Worm (Caenorhabditis elegans) whole organism, L1 larva: ENCODE data around the gene hpo-26.

Source experiments
- C04F5.9 ChIP-seq: sonication (generic microtip); optimal IDR thresholded peaks from 2 replicates; lab custom pipeline; 2016; ENCODE audit warnings: missing genetic modification characterization, missing compliant biosample characterization
- C34B4.2 ChIP-seq: sonication (generic microtip); optimal IDR thresholded peaks from 2 replicates; lab custom pipeline; 2017; ENCODE audit warnings: mild to moderate bottlenecking, missing genetic modification characterization, missing compliant biosample characterization
- Y116A8C.19 ChIP-seq: sonication (generic microtip); optimal IDR thresholded peaks from 2 replicates; lab custom pipeline; 2016; ENCODE audit warnings: missing compliant biosample characterization, missing genetic modification characterization, borderline replicate concordance
- alr-1 ChIP-seq: fragments of 200-800 bp; sonication (Bioruptor generic); optimal IDR thresholded peaks from 2 replicates; lab custom pipeline; 2018; ENCODE audit warnings: borderline replicate concordance, mild to moderate bottlenecking, missing genetic modification characterization, missing compliant biosample characterization
- ceh-63 ChIP-seq: fragments of 200-800 bp; sonication (Bioruptor generic); optimal IDR thresholded peaks from 2 replicates; lab custom pipeline; 2018; ENCODE audit warnings: mild to moderate bottlenecking, missing genetic modification characterization, missing compliant biosample characterization
- ceh-8 ChIP-seq: fragments of 200-800 bp; sonication (Bioruptor generic); optimal IDR thresholded peaks from 2 replicates; lab custom pipeline; 2018; ENCODE audit warnings: mild to moderate bottlenecking, missing genetic modification characterization, moderate library complexity, missing compliant biosample characterization
- ceh-82 ChIP-seq, 3 experiments: fragments of 150-350 bp in 1 of 3; sonication (generic microtip) in 2 of 3; optimal IDR thresholded peaks; 2 replicates each; lab custom pipeline; 2014 to 2017; ENCODE audit warnings: missing biosample characterization in 3 of 3, missing genetic modification characterization in 3 of 3
- ceh-88 ChIP-seq: fragments of 200-800 bp; sonication (Bioruptor generic); IDR thresholded peaks from 2 replicates; pipeline ENCODE4 v1.3.6; 2022; ENCODE audit warnings: missing genetic modification characterization, missing compliant biosample characterization
- ceh-90 ChIP-seq: sonication (generic microtip); optimal IDR thresholded peaks from 2 replicates; lab custom pipeline; 2016; ENCODE audit warnings: missing genetic modification characterization, missing compliant biosample characterization
- ces-1 ChIP-seq: fragments of 150-350 bp; optimal IDR thresholded peaks from 2 replicates; lab custom pipeline; 2014; ENCODE audit warnings: missing biosample characterization, missing genetic modification reagents, missing genetic modification characterization
- dpl-1 ChIP-seq, 3 experiments: fragments of 150-350 bp in 2 of 3; sonication (generic microtip) in 1 of 3; optimal IDR thresholded peaks; 2 replicates each; lab custom pipeline; 2014 to 2017; ENCODE audit warnings: missing biosample characterization in 3 of 3, missing genetic modification characterization in 3 of 3, missing genetic modification reagents in 3 of 3
- dsc-1 ChIP-seq: sonication (generic microtip); optimal IDR thresholded peaks from 2 replicates; lab custom pipeline; 2016; ENCODE audit warnings: mild to moderate bottlenecking, missing genetic modification characterization, missing compliant biosample characterization
- efl-1 ChIP-seq, 4 experiments: fragments of 150-350 bp; optimal IDR thresholded peaks in 3 of 4; peaks in 1 of 4; 1 replicate in 1 of 4; 2 replicates in 3 of 4; lab custom pipeline; 2014; ENCODE audit warnings: missing biosample characterization in 2 of 4, missing genetic modification characterization in 2 of 4, missing genetic modification reagents in 2 of 4
- efl-3 ChIP-seq: fragments of 200-800 bp; sonication (Bioruptor generic); optimal IDR thresholded peaks from 2 replicates; lab custom pipeline; 2018; ENCODE audit warnings: mild to moderate bottlenecking, missing genetic modification characterization, missing compliant biosample characterization
- egl-13 ChIP-seq: sonication (generic microtip); optimal IDR thresholded peaks from 2 replicates; lab custom pipeline; 2016; ENCODE audit warnings: missing genotype, missing genetic modification reagents, missing genetic modification characterization, missing compliant biosample characterization
- egl-27 ChIP-seq, 2 experiments: fragments of 150-350 bp in 1 of 2; sonication (generic microtip); optimal IDR thresholded peaks; 3 replicates each; lab custom pipeline; 2017 to 2018; ENCODE audit warnings: missing biosample characterization in 2 of 2, missing genetic modification characterization in 2 of 2, missing genetic modification reagents in 2 of 2
- elt-3 ChIP-seq, 6 experiments: fragments of 150-350 bp in 1 of 6; sonication (generic microtip); optimal IDR thresholded peaks; 2 replicates each; lab custom pipeline; 2017 to 2018; ENCODE audit warnings: missing biosample characterization in 6 of 6, missing genetic modification characterization in 6 of 6, inconsistent platforms in 1 of 6
- ets-5 ChIP-seq: fragments of 200-800 bp; sonication (Bioruptor generic); IDR thresholded peaks from 2 replicates; pipeline ENCODE4 v1.3.6; 2022; ENCODE audit warnings: missing genetic modification characterization, missing compliant biosample characterization
- grh-1 ChIP-seq: fragments of 200-800 bp; sonication (Bioruptor generic); IDR thresholded peaks from 2 replicates; pipeline ENCODE4 v1.3.6; 2022; ENCODE audit warnings: missing genetic modification reagents, missing genetic modification characterization, missing compliant biosample characterization
- hlh-17 ChIP-seq: fragments of 200-800 bp; sonication (Bioruptor generic); optimal IDR thresholded peaks from 2 replicates; lab custom pipeline; 2018; ENCODE audit warnings: missing genetic modification characterization, mild to moderate bottlenecking, missing compliant biosample characterization, moderate library complexity, borderline replicate concordance
- hpl-2 ChIP-seq: fragments of 150-350 bp; optimal IDR thresholded peaks from 2 replicates; lab custom pipeline; 2014; ENCODE audit warnings: missing biosample characterization, missing genetic modification reagents, missing genetic modification characterization
- irx-1 ChIP-seq: sonication (generic microtip); optimal IDR thresholded peaks from 2 replicates; lab custom pipeline; 2016; ENCODE audit warnings: missing genetic modification characterization, missing compliant biosample characterization
- isw-1 ChIP-seq: fragments of 200-800 bp; sonication (Bioruptor generic); IDR thresholded peaks from 2 replicates; pipeline ENCODE4 v1.3.6; 2022; ENCODE audit warnings: missing genetic modification characterization, missing compliant biosample characterization
- lin-14 ChIP-seq: fragments of 200-800 bp; sonication (Bioruptor generic); optimal IDR thresholded peaks from 2 replicates; lab custom pipeline; 2018; ENCODE audit warnings: mild to moderate bottlenecking, missing genetic modification characterization, moderate library complexity, missing compliant biosample characterization
- lin-15B ChIP-seq: fragments of 150-350 bp; sonication (generic microtip); optimal IDR thresholded peaks from 3 replicates; lab custom pipeline; 2014; ENCODE audit warnings: missing biosample characterization, missing genetic modification characterization
- lir-3 ChIP-seq: sonication (generic microtip); optimal IDR thresholded peaks from 2 replicates; lab custom pipeline; 2016; ENCODE audit warnings: mild to moderate bottlenecking, missing genetic modification characterization, moderate library complexity, missing compliant biosample characterization; ENCODE audit not compliant: poor library complexity
- lsy-2 ChIP-seq, 2 experiments: fragments of 150-350 bp; optimal IDR thresholded peaks; 2 replicates each; lab custom pipeline; 2014; ENCODE audit warnings: missing biosample characterization in 2 of 2, missing genetic modification characterization in 2 of 2
- mab-9 ChIP-seq: fragments of 200-800 bp; sonication (Bioruptor generic); IDR thresholded peaks from 2 replicates; pipeline ENCODE4 v1.3.6; 2022; ENCODE audit warnings: missing genetic modification reagents, missing genetic modification characterization, missing compliant biosample characterization
- mep-1 ChIP-seq: fragments of 150-350 bp; optimal IDR thresholded peaks from 2 replicates; lab custom pipeline; 2014; ENCODE audit warnings: missing biosample characterization, missing genetic modification characterization
- nhr-11 ChIP-seq: fragments of 150-350 bp; optimal IDR thresholded peaks from 2 replicates; lab custom pipeline; 2014; ENCODE audit warnings: missing biosample characterization, missing genetic modification characterization
- nhr-12 ChIP-seq: sonication (generic microtip); optimal IDR thresholded peaks from 2 replicates; lab custom pipeline; 2017; ENCODE audit warnings: missing biosample characterization, missing genetic modification characterization
- nhr-20 ChIP-seq: sonication (generic microtip); optimal IDR thresholded peaks from 2 replicates; lab custom pipeline; 2016; ENCODE audit warnings: mild to moderate bottlenecking, missing genetic modification characterization, missing compliant biosample characterization
- nhr-28 ChIP-seq: fragments of 150-350 bp; optimal IDR thresholded peaks from 2 replicates; lab custom pipeline; 2014; ENCODE audit warnings: missing biosample characterization, missing genetic modification characterization
- nhr-71 ChIP-seq: sonication (generic microtip); optimal IDR thresholded peaks from 2 replicates; lab custom pipeline; 2016; ENCODE audit warnings: mild to moderate bottlenecking, missing genetic modification characterization, moderate library complexity, missing compliant biosample characterization
- nhr-76 ChIP-seq: sonication (generic microtip); optimal IDR thresholded peaks from 2 replicates; lab custom pipeline; 2017; ENCODE audit warnings: missing biosample characterization, missing genetic modification characterization
- nhr-77 ChIP-seq: fragments of 150-350 bp; optimal IDR thresholded peaks from 2 replicates; lab custom pipeline; 2014; ENCODE audit warnings: missing biosample characterization, missing genetic modification characterization
- nhr-90 ChIP-seq: sonication (generic microtip); optimal IDR thresholded peaks from 2 replicates; lab custom pipeline; 2016; ENCODE audit warnings: mild to moderate bottlenecking, missing genetic modification characterization, missing compliant biosample characterization; ENCODE audit not compliant: poor library complexity
- rnt-1 ChIP-seq: sonication (generic microtip); optimal IDR thresholded peaks from 2 replicates; lab custom pipeline; 2016; ENCODE audit warnings: mild to moderate bottlenecking, missing genetic modification characterization, moderate library complexity, missing compliant biosample characterization
- skn-1 ChIP-seq: fragments of 150-350 bp; optimal IDR thresholded peaks from 2 replicates; lab custom pipeline; 2014; ENCODE audit warnings: missing biosample characterization, missing genetic modification characterization
- snu-23 ChIP-seq: sonication (generic microtip); optimal IDR thresholded peaks from 2 replicates; lab custom pipeline; 2016; ENCODE audit warnings: missing genetic modification characterization, missing compliant biosample characterization
- sptf-1 ChIP-seq: fragments of 150-350 bp; optimal IDR thresholded peaks from 2 replicates; lab custom pipeline; 2014; ENCODE audit warnings: missing biosample characterization, missing genetic modification characterization
- sup-37 ChIP-seq: fragments of 200-800 bp; sonication (Bioruptor generic); optimal IDR thresholded peaks from 2 replicates; lab custom pipeline; 2018; ENCODE audit warnings: mild to moderate bottlenecking, missing genetic modification characterization, missing compliant biosample characterization
- swsn-7 ChIP-seq: sonication (generic microtip); optimal IDR thresholded peaks from 2 replicates; lab custom pipeline; 2016; ENCODE audit warnings: missing genetic modification characterization, missing compliant biosample characterization
- tbx-2 ChIP-seq: sonication (generic microtip); optimal IDR thresholded peaks from 2 replicates; lab custom pipeline; 2016; ENCODE audit warnings: missing genetic modification characterization, missing compliant biosample characterization
- unc-30 ChIP-seq: sonication (generic microtip); optimal IDR thresholded peaks from 2 replicates; lab custom pipeline; 2017; ENCODE audit warnings: missing biosample characterization, missing genetic modification characterization
- zag-1 ChIP-seq: fragments of 150-350 bp; optimal IDR thresholded peaks from 2 replicates; lab custom pipeline; 2014; ENCODE audit warnings: missing biosample characterization, missing genetic modification characterization
- zip-4 ChIP-seq: fragments of 200-800 bp; sonication (Bioruptor generic); optimal IDR thresholded peaks from 2 replicates; lab custom pipeline; 2018; ENCODE audit warnings: mild to moderate bottlenecking, missing genetic modification characterization, moderate library complexity, missing compliant biosample characterization
- ztf-4 ChIP-seq: fragments of 150-350 bp; optimal IDR thresholded peaks from 2 replicates; lab custom pipeline; 2014; ENCODE audit warnings: missing biosample characterization, missing genetic modification characterization

The hpo-26 gene

ce11 chrV:6544999-6545398 lies 12.1 kb upstream of the hpo-26 start (continued):
- TF ChIP-seq lin-14 (GFP tag; lab: Kevin White, UChicago) (peak; percentile 77), dsc-1 (tag; lab: Kevin White, UChicago) (no peak), irx-1 (no peak), nhr-71 (tag; lab: Kevin White, UChicago) (peak; percentile 6), nhr-20 (peak; percentile 41), efl-1 (optimal IDR thresholded peaks at IDR 0.05; lab: Kevin White, UChicago) (no peak), efl-1 (GFP tag; optimal IDR thresholded peaks at IDR 0.05 in 1 of 2; lab: Kevin White, UChicago) (no peak), C34B4.2 (tag; lab: Kevin White, UChicago) (no peak), skn-1 (tag; lab: Kevin White, UChicago) (no peak), mep-1 (tag; lab: Kevin White, UChicago) (peak; percentile 40), nhr-76 (tag; lab: Kevin White, UChicago) (no peak), ceh-8 (GFP tag; lab: Kevin White, UChicago) (no peak), alr-1 (tag; lab: Kevin White, UChicago) (no peak), hpl-2 (GFP tag; lab: Kevin White, UChicago) (no peak), snu-23 (GFP tag; lab: Kevin White, UChicago) (peak; percentile 42), efl-3 (GFP tag; lab: Kevin White, UChicago) (no peak)

ce11 chrV:6541875-6542274 lies 9.0 kb upstream of the hpo-26 start:
- TF ChIP-seq unc-30 (tag; lab: Kevin White, UChicago) (no peak), lsy-2 (tag; optimal IDR thresholded peaks at IDR 0.05; lab: Kevin White, UChicago) (peak in 1 of 2 experiments; percentile 38), C34B4.2 (tag; lab: Kevin White, UChicago) (no peak), rnt-1 (tag; lab: Kevin White, UChicago) (no peak), nhr-12 (no peak), ceh-63 (GFP tag; lab: Kevin White, UChicago) (no peak), Y116A8C.19 (tag; lab: Kevin White, UChicago) (no peak), sup-37 (GFP tag; lab: Kevin White, UChicago) (no peak), nhr-71 (tag; lab: Kevin White, UChicago) (peak; percentile 32), hpl-2 (GFP tag; lab: Kevin White, UChicago) (no peak), lin-15B (no peak), ceh-88 (no peak), ceh-90 (no peak), nhr-77 (tag; lab: Kevin White, UChicago) (no peak), nhr-11 (tag; lab: Kevin White, UChicago) (no peak), skn-1 (tag; lab: Kevin White, UChicago) (peak; percentile 44), efl-3 (GFP tag; lab: Kevin White, UChicago) (no peak), elt-3 (tag; optimal IDR thresholded peaks at IDR 0.05; lab: Kevin White, UChicago) (peak in 1 of 6 experiments; percentile 48), zag-1 (tag; lab: Kevin White, UChicago) (no peak), hlh-17 (GFP tag; lab: Kevin White, UChicago) (no peak), ces-1 (GFP tag; lab: Kevin White, UChicago) (no peak), dsc-1 (tag; lab: Kevin White, UChicago) (no peak), C04F5.9 (no peak), ceh-8 (GFP tag; lab: Kevin White, UChicago) (no peak), nhr-28 (no peak), zip-4 (GFP tag; lab: Kevin White, UChicago) (no peak), dpl-1 (GFP tag; optimal IDR thresholded peaks at IDR 0.05; lab: Kevin White, UChicago) (peak in 1 of 3 experiments; percentile 12), swsn-7 (tag; lab: Kevin White, UChicago) (no peak), mep-1 (tag; lab: Kevin White, UChicago) (peak; percentile 11), grh-1 (GFP tag; lab: Robert Waterston, UW) (no peak), tbx-2 (no peak), egl-13 (tag; lab: Kevin White, UChicago) (no peak), snu-23 (GFP tag; lab: Kevin White, UChicago) (peak; percentile 47), isw-1 (no peak), irx-1 (no peak), ceh-82 (tag; optimal IDR thresholded peaks at IDR 0.05; lab: Kevin White, UChicago) (no peak), egl-27 (tag; optimal IDR thresholded peaks at IDR 0.05; lab: Kevin White, UChicago) (no peak), nhr-90 (peak; percentile 4), sptf-1 (tag; lab: Kevin White, UChicago) (no peak), nhr-20 (peak; percentile 49), ets-5 (GFP tag; lab: Robert Waterston, UW) (no peak), mab-9 (GFP tag; lab: Robert Waterston, UW) (no peak), lir-3 (tag; lab: Kevin White, UChicago) (no peak), ztf-4 (no peak)
